Fruit fly (Drosophila melanogaster) Kc167 (cell line): ENCODE data around the gene CG18754.

Source experiments
- Sin3A ChIP-seq: fragments of >200 bp; optimal IDR thresholded peaks from 2 replicates; lab custom pipeline; 2018; ENCODE audit warnings: missing external identifiers
- h ChIP-seq: fragments of >200 bp; optimal IDR thresholded peaks from 3 replicates; lab custom pipeline; 2018; ENCODE audit warnings: missing external identifiers

dm6 chr3R:23732533-23732932 lies 48.7 kb downstream of the CG18754 start:
- TF ChIP-seq Sin3A (lab: Kevin White, UChicago) (no peak), h (no peak)
